Fruit fly (Drosophila melanogaster): ENCODE results near the gene bocks.

DNA sequence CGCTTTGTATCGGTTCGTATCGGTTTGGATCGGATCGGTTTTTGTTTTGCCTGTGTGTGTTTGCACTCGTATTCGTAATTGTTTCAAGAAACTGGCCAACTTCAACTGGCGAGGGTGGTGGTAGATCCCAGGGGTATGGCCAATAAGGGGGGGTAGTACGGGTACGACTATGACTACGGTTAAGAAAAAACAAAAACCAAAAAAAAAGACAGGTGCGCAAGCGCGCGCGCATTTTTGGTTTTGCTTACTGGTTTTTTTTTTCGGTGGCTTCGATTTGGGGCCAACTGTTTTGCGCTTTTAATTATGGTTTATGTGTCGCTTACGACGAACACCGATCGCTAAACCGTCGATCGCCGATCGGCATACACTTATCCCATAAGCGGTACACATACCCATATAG, 4.0 kb upstream of the bocks start:
- TF ChIP-seq pan (optimal IDR thresholded peaks at IDR 0.05) (no peak), CG8478 (optimal IDR thresholded peaks at IDR 0.05) (no peak)

Data from whole organism.